Fruit fly (Drosophila melanogaster): Measurements from ENCODE around the gene RpL35A.

DNA sequence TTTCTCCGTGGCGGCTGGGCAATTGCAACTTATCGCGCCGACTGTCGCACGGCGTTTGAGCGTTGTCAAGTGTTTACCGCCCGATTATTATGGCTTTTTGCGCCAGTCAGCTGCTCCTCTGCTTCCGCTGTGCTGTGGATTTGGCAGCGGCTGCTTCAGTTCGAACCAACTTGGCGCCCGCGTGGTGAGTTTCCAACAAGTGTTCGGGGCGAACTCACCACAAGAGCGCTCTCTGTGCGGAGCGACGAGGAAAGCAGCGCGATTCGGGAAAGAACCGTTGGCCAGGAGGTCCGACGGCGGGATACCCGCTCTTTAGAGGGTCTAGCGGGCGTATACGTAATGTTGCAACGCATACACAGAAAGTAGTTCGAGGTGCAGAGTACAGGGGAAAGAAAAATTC lies 35.7 kb upstream of the RpL35A start, which contains the start of gene NKCC:
- TF ChIP-seq h (optimal IDR thresholded peaks at IDR 0.05): no peak
- no peak for TF ChIP-seq psq (optimal IDR thresholded peaks at IDR 0.05)
- no peak for TF ChIP-seq Sin3A (optimal IDR thresholded peaks at IDR 0.05)
- no peak for TF ChIP-seq Myc (optimal IDR thresholded peaks at IDR 0.05)
- no peak for TF ChIP-seq insv (optimal IDR thresholded peaks at IDR 0.05)
- TF ChIP-seq ttk (optimal IDR thresholded peaks at IDR 0.05): no peak
